Fruit fly (Drosophila melanogaster) whole organism, embryonic: ENCODE data around the gene CG42529.
A peak's percentile ranks its signal among the peaks of the same experiment; 100 is the strongest.

Experiments used
- Adf1 ChIP-seq: fragments of 200-800 bp; sonication (Bioruptor generic); IDR thresholded peaks from 2 replicates; pipeline ENCODE4 v1.3.6; 2022; ENCODE audit warnings: missing biosample characterization, missing genetic modification characterization
- Antp ChIP-seq: fragments of 200-800 bp; sonication (Bioruptor generic); optimal IDR thresholded peaks from 3 replicates; lab custom pipeline; 2016; ENCODE audit warnings: missing biosample characterization, missing genetic modification characterization
- CG11093 ChIP-seq: fragments of 200-800 bp; sonication (Bioruptor generic); IDR thresholded peaks from 3 replicates; pipeline ENCODE4 v1.3.6; 2022; ENCODE audit warnings: missing biosample characterization, missing genetic modification characterization
- CG11247 ChIP-seq: fragments of 200-800 bp; sonication (Bioruptor generic); IDR thresholded peaks from 2 replicates; pipeline ENCODE4 v1.3.6; 2022; ENCODE audit warnings: missing biosample characterization, missing genetic modification characterization
- CG11723 ChIP-seq: fragments of 200-800 bp; sonication (Bioruptor generic); optimal IDR thresholded peaks from 2 replicates; lab custom pipeline; 2017; ENCODE audit warnings: missing biosample characterization, mild to moderate bottlenecking, missing genetic modification characterization
- CG12155 ChIP-seq: fragments of 200-800 bp; sonication (Bioruptor generic); optimal IDR thresholded peaks from 3 replicates; lab custom pipeline; 2016; ENCODE audit warnings: missing biosample characterization, missing genetic modification characterization
- CG13287 ChIP-seq: fragments of 200-800 bp; sonication (Bioruptor generic); IDR thresholded peaks from 2 replicates; pipeline ENCODE4 v1.3.6; 2022; ENCODE audit warnings: missing biosample characterization, missing genetic modification characterization; ENCODE audit not compliant: partially characterized antibody
- CG15269 ChIP-seq: fragments of 200-800 bp; sonication (Bioruptor generic); optimal IDR thresholded peaks from 2 replicates; lab custom pipeline; 2018; ENCODE audit warnings: missing biosample characterization, mild to moderate bottlenecking, missing genetic modification characterization, moderate library complexity
- CG1529 ChIP-seq: fragments of 200-800 bp; sonication (Bioruptor generic); optimal IDR thresholded peaks from 3 replicates; lab custom pipeline; 2018; ENCODE audit warnings: missing biosample characterization, missing genetic modification characterization
- CG1792 ChIP-seq: fragments of 200-800 bp; sonication (Bioruptor generic); optimal IDR thresholded peaks from 2 replicates; lab custom pipeline; 2016; ENCODE audit warnings: missing biosample characterization, missing genetic modification characterization
- CG3065 ChIP-seq: fragments of 200-800 bp; sonication (Bioruptor generic); optimal IDR thresholded peaks from 2 replicates; lab custom pipeline; 2016; ENCODE audit warnings: missing biosample characterization, missing genetic modification characterization
- CG32532 ChIP-seq: fragments of 200-800 bp; sonication (Bioruptor generic); IDR thresholded peaks from 2 replicates; pipeline ENCODE4 v1.3.6; 2022; ENCODE audit warnings: missing biosample characterization, missing genetic modification characterization
- CG43689 ChIP-seq: fragments of 200-800 bp; sonication (Bioruptor generic); IDR thresholded peaks from 2 replicates; pipeline ENCODE4 v1.3.6; 2022; ENCODE audit warnings: missing biosample characterization, missing genetic modification characterization
- CG7987 ChIP-seq: fragments of 200-800 bp; sonication (Bioruptor generic); optimal IDR thresholded peaks from 2 replicates; lab custom pipeline; 2018; ENCODE audit warnings: missing biosample characterization, mild to moderate bottlenecking, missing genetic modification characterization, moderate library complexity
- CG8281 ChIP-seq: fragments of 200-800 bp; sonication (Bioruptor generic); optimal IDR thresholded peaks from 2 replicates; lab custom pipeline; 2018; ENCODE audit warnings: missing biosample characterization, mild to moderate bottlenecking, missing genetic modification characterization, moderate library complexity
- CG8290 ChIP-seq, 3 experiments: fragments of 200-800 bp; sonication (Bioruptor generic); optimal IDR thresholded peaks; 2 replicates each; lab custom pipeline; 2016 to 2019; ENCODE audit warnings: missing biosample characterization in 3 of 3, missing genetic modification characterization in 3 of 3, mild to moderate bottlenecking in 2 of 3, moderate library complexity in 1 of 3
- Dad ChIP-seq: fragments of 200-800 bp; sonication (Bioruptor generic); optimal IDR thresholded peaks from 3 replicates; lab custom pipeline; 2016; ENCODE audit warnings: missing biosample characterization, missing genetic modification characterization
- Dfd ChIP-seq, 2 experiments: fragments of >200 bp; optimal IDR thresholded peaks; 2 replicates each; lab custom pipeline; 2017; ENCODE audit warnings: missing biosample characterization in 2 of 2, missing genetic modification characterization in 2 of 2
- GATAe ChIP-seq: fragments of 200-800 bp; sonication (Bioruptor generic); conservative IDR thresholded peaks from 2 replicates; pipeline ENCODE4 v1.3.6; 2022; ENCODE audit warnings: missing biosample characterization, missing genetic modification characterization
- HLH54F ChIP-seq: fragments of 200-800 bp; sonication (Bioruptor generic); optimal IDR thresholded peaks from 3 replicates; lab custom pipeline; 2016; ENCODE audit warnings: missing biosample characterization, missing genetic modification characterization
- Hr78 ChIP-seq, 2 experiments: fragments of 200-800 bp in 1 of 2; fragments of >200 bp in 1 of 2; sonication (Bioruptor generic) in 1 of 2; optimal IDR thresholded peaks; 2 replicates each; lab custom pipeline; 2017 to 2019; ENCODE audit warnings: missing biosample characterization in 2 of 2, missing genetic modification characterization in 2 of 2, mild to moderate bottlenecking in 1 of 2, moderate library complexity in 1 of 2
- Med ChIP-seq: fragments of 200-800 bp; sonication (Bioruptor generic); peaks from one replicate; lab custom pipeline; 2016; ENCODE audit warnings: missing biosample characterization, missing genetic modification characterization, mild to moderate bottlenecking, inconsistent platforms, moderate library complexity
- Meics ChIP-seq: fragments of 200-800 bp; sonication (Bioruptor generic); optimal IDR thresholded peaks from 2 replicates; lab custom pipeline; 2017; ENCODE audit warnings: missing biosample characterization, mild to moderate bottlenecking, missing genetic modification characterization
- Nf-YB ChIP-seq: fragments of 200-800 bp; sonication (Bioruptor generic); optimal IDR thresholded peaks from 3 replicates; lab custom pipeline; 2019; ENCODE audit warnings: missing biosample characterization, mild to moderate bottlenecking, missing genetic modification characterization, moderate library complexity
- Opbp ChIP-seq: fragments of 200-800 bp; sonication (Bioruptor generic); IDR thresholded peaks from 3 replicates; pipeline ENCODE4 v1.3.6; 2022; ENCODE audit warnings: missing biosample characterization, missing genetic modification characterization; ENCODE audit not compliant: partially characterized antibody
- Poxn ChIP-seq: fragments of 200-800 bp; sonication (Bioruptor generic); IDR thresholded peaks from 2 replicates; pipeline ENCODE4 v1.3.6; 2022; ENCODE audit warnings: missing biosample characterization, missing genetic modification characterization
- TFAM ChIP-seq: fragments of 200-800 bp; sonication (Bioruptor generic); optimal IDR thresholded peaks from 2 replicates; lab custom pipeline; 2017; ENCODE audit warnings: missing biosample characterization, missing genetic modification characterization, inconsistent platforms
- bigmax ChIP-seq: fragments of 200-800 bp; sonication (Bioruptor generic); optimal IDR thresholded peaks from 2 replicates; lab custom pipeline; 2018; ENCODE audit warnings: missing biosample characterization, mild to moderate bottlenecking, missing genetic modification characterization
- cad ChIP-seq: fragments of >200 bp; optimal IDR thresholded peaks from 2 replicates; lab custom pipeline; 2017; ENCODE audit warnings: missing biosample characterization, missing genetic modification characterization
- chinmo ChIP-seq: fragments of 200-800 bp; sonication (Bioruptor generic); IDR thresholded peaks from 4 replicates; pipeline ENCODE4 v1.3.6; 2022; ENCODE audit warnings: missing biosample characterization, missing genetic modification characterization; ENCODE audit not compliant: partially characterized antibody
- dmrt99B ChIP-seq: fragments of 200-800 bp; sonication (Bioruptor generic); optimal IDR thresholded peaks from 2 replicates; lab custom pipeline; 2018; ENCODE audit warnings: missing biosample characterization, mild to moderate bottlenecking, missing genetic modification characterization, moderate library complexity
- fd64A ChIP-seq: fragments of 200-800 bp; sonication (Bioruptor generic); optimal IDR thresholded peaks from 3 replicates; lab custom pipeline; 2018; ENCODE audit warnings: missing biosample characterization, mild to moderate bottlenecking, missing genetic modification characterization
- gem ChIP-seq: fragments of 200-800 bp; sonication (Bioruptor generic); optimal IDR thresholded peaks from 2 replicates; lab custom pipeline; 2019; ENCODE audit warnings: missing biosample characterization, mild to moderate bottlenecking, missing genetic modification characterization, moderate library complexity
- kni ChIP-seq: fragments of 200-800 bp; sonication (Bioruptor generic); optimal IDR thresholded peaks from 3 replicates; lab custom pipeline; 2017; ENCODE audit warnings: mild to moderate bottlenecking, missing biosample characterization, missing genetic modification reagents, missing genetic modification characterization
- lbe ChIP-seq: fragments of 200-800 bp; sonication (Bioruptor generic); optimal IDR thresholded peaks from 2 replicates; lab custom pipeline; 2016; ENCODE audit warnings: missing biosample characterization, mild to moderate bottlenecking, missing genetic modification characterization
- maf-S ChIP-seq: fragments of 200-800 bp; sonication (Bioruptor generic); optimal IDR thresholded peaks from 2 replicates; lab custom pipeline; 2016; ENCODE audit warnings: missing biosample characterization, missing genetic modification characterization
- mld ChIP-seq: fragments of 200-800 bp; sonication (Bioruptor generic); IDR thresholded peaks from 3 replicates; pipeline ENCODE4 v1.3.6; 2022; ENCODE audit warnings: missing biosample characterization, missing genetic modification characterization; ENCODE audit not compliant: partially characterized antibody
- nerfin-2 ChIP-seq: fragments of 200-800 bp; sonication (Bioruptor generic); IDR thresholded peaks from 2 replicates; pipeline ENCODE4 v1.3.6; 2022; ENCODE audit warnings: missing biosample characterization, missing genetic modification characterization; ENCODE audit not compliant: partially characterized antibody
- oc ChIP-seq: fragments of 200-800 bp; sonication (Bioruptor generic); optimal IDR thresholded peaks from 2 replicates; lab custom pipeline; 2018; ENCODE audit warnings: missing biosample characterization, mild to moderate bottlenecking, missing genetic modification characterization, moderate library complexity
- pzg ChIP-seq: fragments of 200-800 bp; sonication (Bioruptor generic); optimal IDR thresholded peaks from 3 replicates; lab custom pipeline; 2018; ENCODE audit warnings: missing biosample characterization, mild to moderate bottlenecking, missing genetic modification characterization, moderate library complexity
- run ChIP-seq: fragments of 200-800 bp; sonication (Bioruptor generic); optimal IDR thresholded peaks from 3 replicates; lab custom pipeline; 2018; ENCODE audit warnings: missing biosample characterization, mild to moderate bottlenecking, missing genetic modification characterization
- scrt ChIP-seq: fragments of 200-800 bp; sonication (Bioruptor generic); optimal IDR thresholded peaks from 2 replicates; lab custom pipeline; 2018; ENCODE audit warnings: missing biosample characterization, mild to moderate bottlenecking, missing genetic modification characterization, moderate library complexity
- sd ChIP-seq: fragments of 200-800 bp; sonication (Bioruptor generic); optimal IDR thresholded peaks from 3 replicates; lab custom pipeline; 2018; ENCODE audit warnings: missing biosample characterization, mild to moderate bottlenecking, missing genetic modification characterization, moderate library complexity
- unpg ChIP-seq: fragments of 200-800 bp; sonication (Bioruptor generic); optimal IDR thresholded peaks from 3 replicates; lab custom pipeline; 2018; ENCODE audit warnings: missing biosample characterization, mild to moderate bottlenecking, missing genetic modification characterization, moderate library complexity
- vfl ChIP-seq: fragments of 200-800 bp; sonication (Bioruptor generic); optimal IDR thresholded peaks from 2 replicates; lab custom pipeline; 2016; ENCODE audit warnings: missing biosample characterization, missing genetic modification characterization
- vvl ChIP-seq: fragments of 200-800 bp; sonication (Bioruptor generic); IDR thresholded peaks from 2 replicates; pipeline ENCODE4 v1.3.6; 2022; ENCODE audit warnings: missing biosample characterization, missing genetic modification characterization
- zfh1 ChIP-seq: fragments of 200-800 bp; sonication (Bioruptor generic); IDR thresholded peaks from 3 replicates; pipeline ENCODE4 v1.3.6; 2022; ENCODE audit warnings: missing biosample characterization, missing genetic modification characterization

CG42529 gene

dm6 chr3L:19694156-19694643 is 34.6 kb upstream of the CG42529 start (continued):
- TF ChIP-seq fd64A (GFP tag; lab: Kevin White, UChicago) (peak; percentile 46), kni (GFP tag; lab: Kevin White, UChicago) (peak; percentile 79), nerfin-2 (GFP tag; lab: Robert Waterston, UW) (no peak), CG43689 (GFP tag; lab: Robert Waterston, UW) (no peak), CG1792 (GFP tag; lab: Kevin White, UChicago) (no peak)

- TF ChIP-seq HLH54F (GFP tag; lab: Kevin White, UChicago) (no peak), CG11247 (GFP tag; lab: Robert Waterston, UW) (no peak), mld (GFP tag; lab: Robert Waterston, UW) (no peak), CG11723 (GFP tag; lab: Kevin White, UChicago) (no peak), pzg (GFP tag; lab: Kevin White, UChicago) (no peak), vvl (GFP tag; lab: Robert Waterston, UW) (peak; percentile 69; the same call in 1 of the 2 replicates), GATAe (GFP tag; lab: Robert Waterston, UW) (no peak), CG12155 (GFP tag; lab: Kevin White, UChicago) (no peak), CG13287 (GFP tag; lab: Robert Waterston, UW) (peak; percentile 18; the same call in 1 of the 2 replicates), CG8290 (GFP tag; optimal IDR thresholded peaks at IDR 0.05; lab: Kevin White, UChicago) (no peak), CG8290 (tag; optimal IDR thresholded peaks at IDR 0.05; lab: Kevin White, UChicago) (peak in 1 of 2 experiments; percentile 55), Hr78 (GFP tag; optimal IDR thresholded peaks at IDR 0.05; lab: Kevin White, UChicago) (no peak), zfh1 (GFP tag; lab: Robert Waterston, UW) (no peak), CG32532 (GFP tag; lab: Robert Waterston, UW) (peak; percentile 38; the same call in 1 of the 2 replicates), Med (GFP tag; lab: Kevin White, UChicago) (peak; percentile 76), dmrt99B (tag; lab: Kevin White, UChicago) (no peak), Antp (GFP tag; lab: Kevin White, UChicago) (no peak), unpg (GFP tag; lab: Kevin White, UChicago) (no peak), CG15269 (tag; lab: Kevin White, UChicago) (no peak), CG8281 (tag; lab: Kevin White, UChicago) (no peak), Adf1 (GFP tag; lab: Robert Waterston, UW) (peak; percentile 8; the same call in 1 of the 2 replicates), chinmo (0 out of 4 replicates have a peak, but pooled peaks have one; percentile 50), scrt (GFP tag; lab: Kevin White, UChicago) (no peak), CG1529 (GFP tag; lab: Kevin White, UChicago) (no peak), CG7987 (GFP tag; lab: Kevin White, UChicago) (peak; percentile 18), sd (tag; lab: Kevin White, UChicago) (peak; percentile 25), Poxn (GFP tag; lab: Robert Waterston, UW) (no peak), CG11093 (GFP tag; lab: Robert Waterston, UW) (peak; percentile 17; the same call in 1 of the 3 replicates), lbe (GFP tag; lab: Kevin White, UChicago) (no peak), TFAM (GFP tag; lab: Kevin White, UChicago) (no peak), Meics (GFP tag; lab: Kevin White, UChicago) (no peak), gem (tag; lab: Kevin White, UChicago) (no peak), Dfd (GFP tag; optimal IDR thresholded peaks at IDR 0.05; lab: Kevin White, UChicago) (no peak), vfl (GFP tag; lab: Kevin White, UChicago) (no peak), Dad (GFP tag; lab: Kevin White, UChicago) (no peak), Opbp (GFP tag; lab: Robert Waterston, UW) (0 out of 3 replicates have a peak, but pooled peaks have one; percentile 33), maf-S (GFP tag; lab: Kevin White, UChicago) (no peak), cad (GFP tag; lab: Kevin White, UChicago) (no peak), CG3065 (GFP tag; lab: Kevin White, UChicago) (no peak), oc (no peak), run (tag; lab: Kevin White, UChicago) (no peak), bigmax (GFP tag; lab: Kevin White, UChicago) (no peak), Nf-YB (no peak)
These were observed 33.7 kb upstream of the CG42529 start, which contains the start of gene verm for dm6 chr3L:19695057-19695627. Gene verm (minus strand): TSS chr3L:19695260.
